Fruit fly (Drosophila melanogaster): ENCODE data around the gene MICAL-like.

The MICAL-like gene

DNA sequence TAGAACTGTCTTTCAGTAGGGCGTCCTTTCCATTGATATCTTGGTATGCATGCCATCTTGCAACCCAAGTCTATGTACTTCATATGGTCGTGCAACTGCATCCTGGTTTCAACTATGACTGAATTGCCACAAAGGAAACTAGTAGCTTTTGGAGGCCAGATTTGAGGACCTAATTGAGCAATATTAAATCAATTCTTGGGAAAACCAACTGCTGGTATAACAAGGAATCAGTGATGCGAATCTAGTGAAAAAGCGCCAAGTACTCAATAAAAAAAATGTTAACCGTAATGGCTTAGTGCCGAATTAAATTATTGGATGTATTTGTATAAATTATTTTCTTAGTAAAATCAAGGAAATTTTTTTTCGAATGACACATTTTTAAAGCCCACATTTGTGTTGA is 47.5 kb downstream of the MICAL-like start, which contains the start of gene Or69a:
Or69a (minus strand) TSS at position 101 of the 400 bp plus-strand sequence.
- TF ChIP-seq CG8478 (optimal IDR thresholded peaks at IDR 0.05) (no peak), EcR (GFP tag; optimal IDR thresholded peaks at IDR 0.05) (no peak), usp (GFP tag; optimal IDR thresholded peaks at IDR 0.05) (no peak), pan (optimal IDR thresholded peaks at IDR 0.05) (no peak), psq (optimal IDR thresholded peaks at IDR 0.05) (no peak), Dll (optimal IDR thresholded peaks at IDR 0.05) (no peak)

Measured in whole organism.